Worm (Caenorhabditis elegans) whole organism, late embryonic: ENCODE data around the gene R03A10.5.

ENCODE experiments used
- F13H6.1 ChIP-seq: sonication (generic microtip); optimal IDR thresholded peaks from 2 replicates; lab custom pipeline; 2016; ENCODE audit warnings: missing genetic modification characterization, missing compliant biosample characterization
- K02D7.2 ChIP-seq: sonication (generic microtip); optimal IDR thresholded peaks from 2 replicates; lab custom pipeline; 2017; ENCODE audit warnings: mild to moderate bottlenecking, missing genetic modification characterization, missing compliant biosample characterization
- T23F11.4 ChIP-seq: fragments of 200-800 bp; sonication (Bioruptor generic); optimal IDR thresholded peaks from 2 replicates; lab custom pipeline; 2018; ENCODE audit warnings: mild to moderate bottlenecking, missing genetic modification characterization, missing compliant biosample characterization
- ceh-14 ChIP-seq: sonication (generic microtip); optimal IDR thresholded peaks from 2 replicates; lab custom pipeline; 2016; ENCODE audit warnings: missing genotype, missing genetic modification characterization, missing compliant biosample characterization
- ceh-18 ChIP-seq: sonication (generic microtip); optimal IDR thresholded peaks from 2 replicates; lab custom pipeline; 2016; ENCODE audit warnings: missing genetic modification characterization, missing compliant biosample characterization
- ceh-19 ChIP-seq: fragments of 200-800 bp; sonication (Bioruptor generic); optimal IDR thresholded peaks from 2 replicates; lab custom pipeline; 2018; ENCODE audit warnings: mild to moderate bottlenecking, missing genetic modification characterization, missing compliant biosample characterization
- ceh-2 ChIP-seq: sonication (generic microtip); optimal IDR thresholded peaks from 2 replicates; lab custom pipeline; 2016; ENCODE audit warnings: missing genotype, missing genetic modification characterization, missing compliant biosample characterization
- ceh-31 ChIP-seq: sonication (generic microtip); optimal IDR thresholded peaks from 2 replicates; lab custom pipeline; 2016; ENCODE audit warnings: missing genetic modification characterization, missing compliant biosample characterization
- ceh-45 ChIP-seq: fragments of 200-800 bp; sonication (Bioruptor generic); IDR thresholded peaks from 2 replicates; pipeline ENCODE4 v1.3.6; 2022; ENCODE audit warnings: missing genetic modification reagents, missing genetic modification characterization, missing compliant biosample characterization
- ceh-48 ChIP-seq: sonication (generic microtip); optimal IDR thresholded peaks from 2 replicates; lab custom pipeline; 2016; ENCODE audit warnings: missing genetic modification characterization, inconsistent platforms, missing compliant biosample characterization
- ceh-9 ChIP-seq: sonication (generic microtip); optimal IDR thresholded peaks from 2 replicates; lab custom pipeline; 2016; ENCODE audit warnings: mild to moderate bottlenecking, missing genetic modification characterization, inconsistent platforms, missing compliant biosample characterization
- che-1 ChIP-seq: sonication (generic microtip); optimal IDR thresholded peaks from 2 replicates; lab custom pipeline; 2016; ENCODE audit warnings: mild to moderate bottlenecking, missing genetic modification characterization, missing compliant biosample characterization
- dmd-4 ChIP-seq: sonication (generic microtip); optimal IDR thresholded peaks from 2 replicates; lab custom pipeline; 2016; ENCODE audit warnings: borderline replicate concordance, missing genetic modification characterization, missing compliant biosample characterization
- dve-1 ChIP-seq: sonication (generic microtip); optimal IDR thresholded peaks from 2 replicates; lab custom pipeline; 2017; ENCODE audit warnings: antibody characterized with exemption, mild to moderate bottlenecking, missing genetic modification characterization, missing compliant biosample characterization
- elt-2 ChIP-seq: sonication (generic microtip); optimal IDR thresholded peaks from 2 replicates; lab custom pipeline; 2016; ENCODE audit warnings: missing genetic modification reagents, missing genetic modification characterization, missing compliant biosample characterization
- elt-4 ChIP-seq: sonication (generic microtip); optimal IDR thresholded peaks from 2 replicates; lab custom pipeline; 2016; ENCODE audit warnings: missing genetic modification characterization, missing compliant biosample characterization
- ets-4 ChIP-seq: sonication (generic microtip); optimal IDR thresholded peaks from 2 replicates; lab custom pipeline; 2016; ENCODE audit warnings: missing genetic modification characterization, missing compliant biosample characterization
- fax-1 ChIP-seq: sonication (generic microtip); optimal IDR thresholded peaks from 2 replicates; lab custom pipeline; 2016; ENCODE audit warnings: missing genotype, missing genetic modification characterization, missing compliant biosample characterization
- fkh-10 ChIP-seq: fragments of 150-350 bp; optimal IDR thresholded peaks from 2 replicates; lab custom pipeline; 2014; ENCODE audit warnings: missing biosample characterization, missing genetic modification reagents, missing genetic modification characterization
- fkh-6 ChIP-seq: sonication (generic microtip); optimal IDR thresholded peaks from 2 replicates; lab custom pipeline; 2016; ENCODE audit warnings: missing genetic modification characterization, missing compliant biosample characterization
- gmeb-2 ChIP-seq: sonication (generic microtip); optimal IDR thresholded peaks from 2 replicates; lab custom pipeline; 2016; ENCODE audit warnings: missing genetic modification characterization, inconsistent platforms, missing compliant biosample characterization
- hlh-13 ChIP-seq: fragments of 200-800 bp; sonication (Bioruptor generic); optimal IDR thresholded peaks from 2 replicates; lab custom pipeline; 2018; ENCODE audit warnings: mild to moderate bottlenecking, missing genetic modification characterization, missing compliant biosample characterization
- hlh-15 ChIP-seq: sonication (generic microtip); optimal IDR thresholded peaks from 2 replicates; lab custom pipeline; 2016; ENCODE audit warnings: missing genetic modification characterization, missing compliant biosample characterization
- hlh-30 ChIP-seq: sonication (generic microtip); optimal IDR thresholded peaks from 2 replicates; lab custom pipeline; 2017; ENCODE audit warnings: antibody characterized with exemption, missing genetic modification characterization, missing compliant biosample characterization; ENCODE audit not compliant: insufficient read depth
- hlh-6 ChIP-seq: sonication (generic microtip); optimal IDR thresholded peaks from 2 replicates; lab custom pipeline; 2016; ENCODE audit warnings: missing genotype, missing genetic modification characterization, missing compliant biosample characterization
- lin-11 ChIP-seq: fragments of 200-800 bp; sonication (Bioruptor generic); optimal IDR thresholded peaks from 2 replicates; lab custom pipeline; 2018; ENCODE audit warnings: mild to moderate bottlenecking, missing genetic modification characterization, missing compliant biosample characterization
- madf-2 ChIP-seq: sonication (generic microtip); optimal IDR thresholded peaks from 2 replicates; lab custom pipeline; 2017; ENCODE audit warnings: missing genetic modification characterization, missing compliant biosample characterization
- nfya-1 ChIP-seq: sonication (generic microtip); optimal IDR thresholded peaks from 2 replicates; lab custom pipeline; 2017; ENCODE audit warnings: missing genetic modification characterization, mild to moderate bottlenecking, missing compliant biosample characterization, antibody characterized with exemption, moderate library complexity
- nhr-11 ChIP-seq: fragments of 150-350 bp; optimal IDR thresholded peaks from 2 replicates; lab custom pipeline; 2014; ENCODE audit warnings: missing biosample characterization, missing genetic modification characterization
- npax-4 ChIP-seq: sonication (generic microtip); optimal IDR thresholded peaks from 2 replicates; lab custom pipeline; 2016; ENCODE audit warnings: missing genetic modification characterization, missing compliant biosample characterization
- odd-2 ChIP-seq: sonication (generic microtip); optimal IDR thresholded peaks from 2 replicates; lab custom pipeline; 2017; ENCODE audit warnings: antibody characterized with exemption, mild to moderate bottlenecking, missing genetic modification characterization, missing compliant biosample characterization
- pax-1 ChIP-seq: fragments of 150-350 bp; optimal IDR thresholded peaks from 2 replicates; lab custom pipeline; 2014; ENCODE audit warnings: missing biosample characterization, missing genetic modification characterization
- pha-2 ChIP-seq: sonication (generic microtip); optimal IDR thresholded peaks from 2 replicates; lab custom pipeline; 2017; ENCODE audit warnings: mild to moderate bottlenecking, missing genetic modification characterization, missing compliant biosample characterization
- pros-1 ChIP-seq: fragments of 150-350 bp; optimal IDR thresholded peaks from 2 replicates; lab custom pipeline; 2014; ENCODE audit warnings: missing biosample characterization, missing genetic modification reagents, missing genetic modification characterization
- rnt-1 ChIP-seq: sonication (generic microtip); optimal IDR thresholded peaks from 2 replicates; lab custom pipeline; 2016; ENCODE audit warnings: missing genetic modification characterization, missing compliant biosample characterization
- sdc-2 ChIP-seq: sonication (generic microtip); optimal IDR thresholded peaks from 2 replicates; lab custom pipeline; 2016; ENCODE audit warnings: missing genotype, missing genetic modification characterization, missing compliant biosample characterization
- sox-2 ChIP-seq: fragments of 200-800 bp; sonication (Bioruptor generic); IDR thresholded peaks from 2 replicates; pipeline ENCODE4 v1.3.6; 2022; ENCODE audit warnings: missing genetic modification reagents, missing genetic modification characterization, missing compliant biosample characterization
- sox-4 ChIP-seq: sonication (generic microtip); optimal IDR thresholded peaks from 2 replicates; lab custom pipeline; 2017; ENCODE audit warnings: mild to moderate bottlenecking, missing genetic modification characterization, inconsistent platforms, missing compliant biosample characterization
- syd-9 ChIP-seq: sonication (generic microtip); optimal IDR thresholded peaks from 2 replicates; lab custom pipeline; 2016; ENCODE audit warnings: mild to moderate bottlenecking, missing genetic modification characterization, moderate library complexity, missing compliant biosample characterization
- tbx-2 ChIP-seq: sonication (generic microtip); optimal IDR thresholded peaks from 2 replicates; lab custom pipeline; 2016; ENCODE audit warnings: missing genetic modification characterization, missing compliant biosample characterization
- unc-3 ChIP-seq, 2 experiments: fragments of 200-800 bp in 1 of 2; sonication (Bioruptor generic) in 1 of 2; sonication (generic microtip) in 1 of 2; conservative IDR thresholded peaks in 1 of 2; optimal IDR thresholded peaks in 1 of 2; 2 replicates each; pipeline versions ENCODE4 v1.3.6 to Lab custom; 2016 to 2022; ENCODE audit warnings: missing compliant biosample characterization in 2 of 2, missing genetic modification characterization in 2 of 2, missing genetic modification reagents in 1 of 2
- unc-42 ChIP-seq: sonication (generic microtip); optimal IDR thresholded peaks from 2 replicates; lab custom pipeline; 2016; ENCODE audit warnings: missing genotype, missing genetic modification characterization, missing compliant biosample characterization
- unc-55 ChIP-seq: sonication (generic microtip); optimal IDR thresholded peaks from 2 replicates; lab custom pipeline; 2017; ENCODE audit warnings: missing biosample characterization, missing genetic modification reagents, missing genetic modification characterization
- unc-86 ChIP-seq: sonication (generic microtip); optimal IDR thresholded peaks from 2 replicates; lab custom pipeline; 2016; ENCODE audit warnings: missing genetic modification characterization, missing compliant biosample characterization
- ztf-16 ChIP-seq: sonication (generic microtip); optimal IDR thresholded peaks from 2 replicates; lab custom pipeline; 2017; ENCODE audit warnings: missing genetic modification characterization, missing compliant biosample characterization

Gene R03A10.5

ce11 chrX:15487162-15487561 lies 40.6 kb downstream of the R03A10.5 start:
- no peak for TF ChIP-seq hlh-15
- TF ChIP-seq ztf-16 (tag; lab: Kevin White, UChicago): no peak
- TF ChIP-seq elt-2 (tag; lab: Kevin White, UChicago): peak; percentile 46
- TF ChIP-seq, all 69 proteins: peak for 1

- TF ChIP-seq syd-9 (tag; lab: Kevin White, UChicago): no peak
- TF ChIP-seq ceh-14 (tag; lab: Kevin White, UChicago): no peak
- no peak for TF ChIP-seq ets-4 (tag; lab: Kevin White, UChicago)
- TF ChIP-seq pax-1 (tag; lab: Kevin White, UChicago): no peak
- no peak for TF ChIP-seq ceh-18 (tag; lab: Kevin White, UChicago)
- no peak for TF ChIP-seq sdc-2 (tag; lab: Kevin White, UChicago)
- TF ChIP-seq ceh-45: no peak
- TF ChIP-seq dmd-4 (tag; lab: Kevin White, UChicago): no peak
- no peak for TF ChIP-seq odd-2
- TF ChIP-seq ceh-2 (tag; lab: Kevin White, UChicago): no peak
- no peak for TF ChIP-seq pros-1 (tag; lab: Kevin White, UChicago)
- no peak for TF ChIP-seq fax-1 (tag; lab: Kevin White, UChicago)
- no peak for TF ChIP-seq fkh-10 (GFP tag; lab: Kevin White, UChicago)
- no peak for TF ChIP-seq unc-3 (GFP tag; conservative IDR thresholded peaks at IDR 0.05; lab: Robert Waterston, UW)
- TF ChIP-seq unc-3 (tag; optimal IDR thresholded peaks at IDR 0.05; lab: Kevin White, UChicago): no peak
- no peak for TF ChIP-seq nhr-11 (tag; lab: Kevin White, UChicago)
- TF ChIP-seq hlh-13 (GFP tag; lab: Kevin White, UChicago): no peak
Observed at ce11 chrX:15487806-15488205, 41.3 kb downstream of the R03A10.5 start, which contains the start of gene H13N06.2. TSS of gene H13N06.2 (plus strand) at chrX:15488106.

- no peak for TF ChIP-seq tbx-2
- no peak for TF ChIP-seq sox-4
- no peak for TF ChIP-seq hlh-30 (tag; lab: Kevin White, UChicago)
Observed at ce11 chrX:15491110-15491509, 44.6 kb downstream of the R03A10.5 start.

ce11 chrX:15492759-15493158 lies 46.2 kb downstream of the R03A10.5 start:
- TF ChIP-seq che-1 (tag; lab: Kevin White, UChicago): peak; percentile 25
- no peak for TF ChIP-seq odd-2
- TF ChIP-seq unc-86 (tag; lab: Kevin White, UChicago): no peak
- TF ChIP-seq unc-42 (tag; lab: Kevin White, UChicago): peak; percentile 43
- no peak for TF ChIP-seq pax-1 (tag; lab: Kevin White, UChicago)
- no peak for TF ChIP-seq dmd-4 (tag; lab: Kevin White, UChicago)
- TF ChIP-seq elt-4 (tag; lab: Kevin White, UChicago): no peak
- TF ChIP-seq gmeb-2 (tag; lab: Kevin White, UChicago): peak; percentile 22
- no peak for TF ChIP-seq unc-55 (GFP tag; lab: Kevin White, UChicago)
- peak; percentile 14 for TF ChIP-seq madf-2
- no peak for TF ChIP-seq fkh-10 (GFP tag; lab: Kevin White, UChicago)
- no peak for TF ChIP-seq pha-2 (tag; lab: Kevin White, UChicago)
- peak; percentile 55 for TF ChIP-seq ceh-31 (tag; lab: Kevin White, UChicago)
- TF ChIP-seq F13H6.1 (tag; lab: Kevin White, UChicago): no peak
- peak; percentile 21 for TF ChIP-seq T23F11.4 (GFP tag; lab: Kevin White, UChicago)
- TF ChIP-seq nfya-1 (tag; lab: Kevin White, UChicago): peak; percentile 64
- peak; percentile 46 for TF ChIP-seq ceh-48
- no peak for TF ChIP-seq nhr-11 (tag; lab: Kevin White, UChicago)
- no peak for TF ChIP-seq ceh-19 (GFP tag; lab: Kevin White, UChicago)
- TF ChIP-seq ceh-14 (tag; lab: Kevin White, UChicago): peak; percentile 3
- TF ChIP-seq hlh-6 (tag; lab: Kevin White, UChicago): no peak
- peak; percentile 9 for TF ChIP-seq dve-1 (tag; lab: Kevin White, UChicago)
- no peak for TF ChIP-seq K02D7.2 (tag; lab: Kevin White, UChicago)
- TF ChIP-seq unc-3 (GFP tag; conservative IDR thresholded peaks at IDR 0.05; lab: Robert Waterston, UW): 0 out of 2 replicates have a peak, but pooled peaks have one; percentile 39
- no peak for TF ChIP-seq unc-3 (tag; optimal IDR thresholded peaks at IDR 0.05; lab: Kevin White, UChicago)
- TF ChIP-seq sox-2 (GFP tag; lab: Robert Waterston, UW): peak; percentile 42; the same call in 1 of the 2 replicates
- TF ChIP-seq fkh-6 (tag; lab: Kevin White, UChicago): no peak
- TF ChIP-seq ets-4 (tag; lab: Kevin White, UChicago): no peak
- TF ChIP-seq syd-9 (tag; lab: Kevin White, UChicago): peak; percentile 19
- peak; percentile 7 for TF ChIP-seq lin-11 (tag; lab: Kevin White, UChicago)
- TF ChIP-seq hlh-30 (tag; lab: Kevin White, UChicago): peak; percentile 68
- TF ChIP-seq npax-4 (tag; lab: Kevin White, UChicago): no peak
- TF ChIP-seq ceh-9 (tag; lab: Kevin White, UChicago): no peak
- TF ChIP-seq rnt-1 (tag; lab: Kevin White, UChicago): peak; percentile 9
- peak; percentile 65 for TF ChIP-seq ceh-18 (tag; lab: Kevin White, UChicago)
